Fruit fly (Drosophila melanogaster) whole organism, embryonic: ENCODE measurements around the gene CG15764.

ENCODE experiments used
- Aef1 ChIP-seq: fragments of 200-800 bp; sonication (Bioruptor generic); IDR thresholded peaks from 3 replicates; pipeline ENCODE4 v1.3.6; 2022; ENCODE audit warnings: missing biosample characterization, missing genetic modification characterization
- Atf3 ChIP-seq: fragments of 200-800 bp; sonication (Bioruptor generic); optimal IDR thresholded peaks from 3 replicates; lab custom pipeline; 2016; ENCODE audit warnings: missing biosample characterization, missing genetic modification characterization
- B-H2 ChIP-seq: fragments of 200-800 bp; sonication (Bioruptor generic); optimal IDR thresholded peaks from 2 replicates; lab custom pipeline; 2018; ENCODE audit warnings: missing biosample characterization, mild to moderate bottlenecking, missing genetic modification characterization
- CG1024 ChIP-seq: fragments of 200-800 bp; sonication (Bioruptor generic); IDR thresholded peaks from 2 replicates; pipeline ENCODE4 v1.3.6; 2022; ENCODE audit warnings: missing biosample characterization, missing genetic modification characterization
- CG11696 ChIP-seq: fragments of 200-800 bp; sonication (Bioruptor generic); IDR thresholded peaks from 2 replicates; pipeline ENCODE4 v1.3.6; 2022; ENCODE audit warnings: missing biosample characterization, missing genetic modification characterization
- CG13296 ChIP-seq: fragments of 200-800 bp; sonication (Bioruptor generic); optimal IDR thresholded peaks from 3 replicates; lab custom pipeline; 2018; ENCODE audit warnings: missing biosample characterization, mild to moderate bottlenecking, missing genetic modification characterization
- CG13775 ChIP-seq: fragments of 200-800 bp; sonication (Bioruptor generic); optimal IDR thresholded peaks from 3 replicates; lab custom pipeline; 2017; ENCODE audit warnings: missing biosample characterization, mild to moderate bottlenecking, missing genetic modification characterization
- CG15479 ChIP-seq: fragments of 200-800 bp; sonication (Bioruptor generic); optimal IDR thresholded peaks from 3 replicates; lab custom pipeline; 2019; ENCODE audit warnings: missing biosample characterization, mild to moderate bottlenecking, missing genetic modification characterization, moderate library complexity
- CG15601 ChIP-seq: fragments of 200-800 bp; sonication (Bioruptor generic); optimal IDR thresholded peaks from 3 replicates; lab custom pipeline; 2019; ENCODE audit warnings: missing biosample characterization, mild to moderate bottlenecking, missing genetic modification characterization, moderate library complexity
- CG18764 ChIP-seq: fragments of 200-800 bp; sonication (Bioruptor generic); optimal IDR thresholded peaks from 3 replicates; lab custom pipeline; 2016; ENCODE audit warnings: missing biosample characterization, missing genetic modification characterization
- CG32767 ChIP-seq: fragments of 200-800 bp; sonication (Bioruptor generic); IDR thresholded peaks from 2 replicates; pipeline ENCODE4 v1.3.6; 2022; ENCODE audit warnings: missing biosample characterization, missing genetic modification characterization
- CG4854 ChIP-seq: fragments of 200-800 bp; sonication (Bioruptor generic); optimal IDR thresholded peaks from 2 replicates; lab custom pipeline; 2016; ENCODE audit warnings: missing biosample characterization, missing genetic modification characterization, inconsistent platforms
- CG6765 ChIP-seq: fragments of 200-800 bp; sonication (Bioruptor generic); optimal IDR thresholded peaks from 3 replicates; lab custom pipeline; 2017; ENCODE audit warnings: missing biosample characterization, mild to moderate bottlenecking, missing genetic modification characterization
- CG6791 ChIP-seq: fragments of 200-800 bp; sonication (Bioruptor generic); IDR thresholded peaks from 3 replicates; pipeline ENCODE4 v1.3.6; 2022; ENCODE audit warnings: missing biosample characterization, missing genetic modification characterization; ENCODE audit not compliant: partially characterized antibody
- CG6813 ChIP-seq: fragments of 200-800 bp; sonication (Bioruptor generic); optimal IDR thresholded peaks from 2 replicates; lab custom pipeline; 2017; ENCODE audit warnings: missing biosample characterization, missing genetic modification characterization, mild to moderate bottlenecking, moderate library complexity, missing genetic modification reagents
- CG7839 ChIP-seq: fragments of 200-800 bp; sonication (Bioruptor generic); optimal IDR thresholded peaks from 3 replicates; lab custom pipeline; 2018; ENCODE audit warnings: missing biosample characterization, mild to moderate bottlenecking, missing genetic modification characterization, moderate library complexity
- CG8281 ChIP-seq: fragments of 200-800 bp; sonication (Bioruptor generic); optimal IDR thresholded peaks from 2 replicates; lab custom pipeline; 2018; ENCODE audit warnings: missing biosample characterization, mild to moderate bottlenecking, missing genetic modification characterization, moderate library complexity
- CG9727 ChIP-seq: fragments of 200-800 bp; sonication (Bioruptor generic); optimal IDR thresholded peaks from 3 replicates; lab custom pipeline; 2017; ENCODE audit warnings: missing biosample characterization, mild to moderate bottlenecking, missing genetic modification characterization
- CG9932 ChIP-seq: fragments of 200-800 bp; sonication (Bioruptor generic); IDR thresholded peaks from 2 replicates; pipeline ENCODE4 v1.3.6; 2022; ENCODE audit warnings: missing biosample characterization, missing genetic modification characterization
- Chrac-16 ChIP-seq: fragments of 200-800 bp; sonication (Bioruptor generic); optimal IDR thresholded peaks from 3 replicates; lab custom pipeline; 2016; ENCODE audit warnings: missing biosample characterization, missing genetic modification characterization
- CkIIα-i1 ChIP-seq: fragments of 200-800 bp; sonication (Bioruptor generic); IDR thresholded peaks from 2 replicates; pipeline ENCODE4 v1.3.6; 2022; ENCODE audit warnings: missing biosample characterization, missing genetic modification characterization
- CrebB ChIP-seq: fragments of 200-800 bp; sonication (Bioruptor generic); optimal IDR thresholded peaks from 3 replicates; lab custom pipeline; 2018; ENCODE audit warnings: missing biosample characterization, mild to moderate bottlenecking, missing genetic modification characterization
- Dek ChIP-seq: fragments of 200-800 bp; sonication (Bioruptor generic); optimal IDR thresholded peaks from 3 replicates; lab custom pipeline; 2019; ENCODE audit warnings: missing biosample characterization, mild to moderate bottlenecking, missing genetic modification characterization, moderate library complexity
- Dip2 ChIP-seq: fragments of 200-800 bp; sonication (Bioruptor generic); IDR thresholded peaks from 2 replicates; pipeline ENCODE4 v1.3.6; 2022; ENCODE audit warnings: missing biosample characterization, missing genetic modification characterization
- Ets97D ChIP-seq: fragments of 200-800 bp; sonication (Bioruptor generic); optimal IDR thresholded peaks from 3 replicates; lab custom pipeline; 2016; ENCODE audit warnings: missing biosample characterization, missing genetic modification characterization
- Fer3 ChIP-seq: fragments of 200-800 bp; sonication (Bioruptor generic); optimal IDR thresholded peaks from 2 replicates; lab custom pipeline; 2018; ENCODE audit warnings: missing biosample characterization, mild to moderate bottlenecking, missing genetic modification characterization, moderate library complexity
- Hmx ChIP-seq: fragments of 200-800 bp; sonication (Bioruptor generic); optimal IDR thresholded peaks from 2 replicates; lab custom pipeline; 2016; ENCODE audit warnings: missing biosample characterization, missing genetic modification characterization
- Mad ChIP-seq: fragments of 200-800 bp; sonication (Bioruptor generic); optimal IDR thresholded peaks from 2 replicates; lab custom pipeline; 2016; ENCODE audit warnings: missing biosample characterization, missing genetic modification characterization
- Nf-YC ChIP-seq: fragments of 200-800 bp; optimal IDR thresholded peaks from 3 replicates; lab custom pipeline; 2019; ENCODE audit warnings: missing biosample characterization, mild to moderate bottlenecking, missing genetic modification characterization, moderate library complexity
- PHDP ChIP-seq: fragments of 200-800 bp; sonication (Bioruptor generic); optimal IDR thresholded peaks from 3 replicates; lab custom pipeline; 2018; ENCODE audit warnings: missing biosample characterization, mild to moderate bottlenecking, missing genetic modification characterization, moderate library complexity
- Sry-δ ChIP-seq: fragments of 200-800 bp; sonication (Bioruptor generic); optimal IDR thresholded peaks from 2 replicates; lab custom pipeline; 2016; ENCODE audit warnings: missing biosample characterization, missing genetic modification characterization
- aop ChIP-seq: fragments of 200-800 bp; sonication (Bioruptor generic); IDR thresholded peaks from 2 replicates; pipeline ENCODE4 v1.3.6; 2022; ENCODE audit warnings: missing biosample characterization, missing genetic modification characterization
- ash1 ChIP-seq: fragments of 200-800 bp; sonication (Bioruptor generic); optimal IDR thresholded peaks from 2 replicates; lab custom pipeline; 2018; ENCODE audit warnings: missing biosample characterization, mild to moderate bottlenecking, missing genetic modification characterization
- bcd ChIP-seq: fragments of 200-800 bp; sonication (Bioruptor generic); optimal IDR thresholded peaks from 2 replicates; lab custom pipeline; 2017; ENCODE audit warnings: missing biosample characterization, mild to moderate bottlenecking, missing genetic modification characterization
- bsh ChIP-seq, 2 experiments: fragments of 200-800 bp; sonication (Bioruptor generic); optimal IDR thresholded peaks; 2 replicates each; lab custom pipeline; 2017 to 2018; ENCODE audit warnings: mild to moderate bottlenecking in 2 of 2, missing biosample characterization in 2 of 2, missing genetic modification characterization in 2 of 2, moderate library complexity in 1 of 2
- btn ChIP-seq: fragments of 200-800 bp; sonication (Bioruptor generic); optimal IDR thresholded peaks from 2 replicates; lab custom pipeline; 2016; ENCODE audit warnings: missing biosample characterization, missing genetic modification characterization
- crp ChIP-seq, 2 experiments: fragments of 200-800 bp; sonication (Bioruptor generic); optimal IDR thresholded peaks; 2 replicates in 1 of 2; 3 replicates in 1 of 2; lab custom pipeline; 2017; ENCODE audit warnings: missing biosample characterization in 2 of 2, missing genetic modification characterization in 2 of 2, mild to moderate bottlenecking in 1 of 2, moderate library complexity in 1 of 2
- da ChIP-seq: fragments of 200-800 bp; sonication (Bioruptor generic); optimal IDR thresholded peaks from 2 replicates; lab custom pipeline; 2016; ENCODE audit warnings: missing biosample characterization, missing genetic modification characterization
- dm ChIP-seq: fragments of 200-800 bp; sonication (Bioruptor generic); optimal IDR thresholded peaks from 3 replicates; lab custom pipeline; 2016; ENCODE audit warnings: missing biosample characterization, missing genetic modification characterization
- eve ChIP-seq, 2 experiments: fragments of >200 bp; optimal IDR thresholded peaks; 2 replicates each; lab custom pipeline; 2017; ENCODE audit warnings: missing biosample characterization in 2 of 2, missing genetic modification characterization in 2 of 2
- fru ChIP-seq: fragments of >200 bp; optimal IDR thresholded peaks from 2 replicates; lab custom pipeline; 2017
- jigr1 ChIP-seq: fragments of 200-800 bp; sonication (Bioruptor generic); IDR thresholded peaks from 3 replicates; pipeline ENCODE4 v1.3.6; 2022; ENCODE audit warnings: missing biosample characterization, missing genetic modification characterization
- luna ChIP-seq: fragments of 200-800 bp; sonication (Bioruptor generic); optimal IDR thresholded peaks from 2 replicates; lab custom pipeline; 2016; ENCODE audit warnings: missing biosample characterization, missing genetic modification characterization
- sim ChIP-seq: fragments of 200-800 bp; sonication (Bioruptor generic); IDR thresholded peaks from 2 replicates; pipeline ENCODE4 v1.3.6; 2022; ENCODE audit warnings: missing biosample characterization, missing genetic modification characterization
- sna ChIP-seq: fragments of 200-800 bp; sonication (Bioruptor generic); IDR thresholded peaks from 2 replicates; pipeline ENCODE4 v1.3.6; 2022; ENCODE audit warnings: missing biosample characterization, missing genetic modification characterization; ENCODE audit not compliant: partially characterized antibody
- stc ChIP-seq: fragments of 200-800 bp; sonication (Bioruptor generic); IDR thresholded peaks from 2 replicates; pipeline ENCODE4 v1.3.6; 2022; ENCODE audit warnings: missing biosample characterization, missing genetic modification characterization
- trh ChIP-seq: fragments of 200-800 bp; sonication (Bioruptor generic); optimal IDR thresholded peaks from 2 replicates; lab custom pipeline; 2016; ENCODE audit warnings: missing biosample characterization, missing genetic modification characterization
- zen2 ChIP-seq: fragments of 200-800 bp; sonication (Bioruptor generic); IDR thresholded peaks from 3 replicates; pipeline ENCODE4 v1.3.6; 2022; ENCODE audit warnings: missing biosample characterization, missing genetic modification characterization; ENCODE audit not compliant: partially characterized antibody

CG15764 gene

DNA sequence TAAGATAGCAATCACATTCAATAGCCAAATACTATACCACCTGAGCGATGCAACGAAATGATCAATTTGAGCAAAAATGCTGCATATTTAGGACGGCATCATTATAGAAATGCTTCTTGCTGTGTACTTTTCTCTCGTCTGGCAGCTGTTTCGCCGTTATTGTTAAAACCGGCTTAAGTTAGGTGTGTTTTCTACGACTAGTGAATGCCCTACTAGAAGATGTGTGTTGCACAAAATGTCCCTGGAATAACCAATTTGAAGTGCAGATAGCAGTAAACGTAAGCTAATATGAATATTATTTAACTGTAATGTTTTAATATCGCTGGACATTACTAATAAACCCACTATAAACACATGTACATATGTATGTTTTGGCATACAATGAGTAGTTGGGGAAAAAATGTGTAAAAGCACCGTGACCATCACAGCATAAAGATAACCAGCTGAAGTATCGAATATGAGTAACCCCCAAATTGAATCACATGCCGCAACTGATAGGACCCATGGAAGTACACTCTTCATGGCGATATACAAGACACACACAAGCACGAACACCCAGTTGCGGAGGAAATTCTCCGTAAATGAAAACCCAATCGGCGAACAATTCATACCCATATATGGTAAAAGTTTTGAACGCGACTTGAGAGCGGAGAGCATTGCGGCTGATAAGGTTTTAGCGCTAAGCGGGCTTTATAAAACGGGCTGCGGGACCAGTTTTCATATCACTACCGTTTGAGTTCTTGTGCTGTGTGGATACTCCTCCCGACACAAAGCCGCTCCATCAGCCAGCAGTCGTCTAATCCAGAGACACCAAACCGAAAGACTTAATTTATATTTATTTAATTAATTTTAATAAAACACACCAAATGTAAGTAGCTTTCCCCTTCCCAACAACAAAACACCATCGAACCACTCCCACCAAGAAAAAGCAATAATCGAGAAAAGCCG is 31.5 kb downstream of the CG15764 start, which contains the start of gene Act5C (continued):
- TF ChIP-seq CG13296 (GFP tag; lab: Kevin White, UChicago), result peak; percentile 90
- peak; percentile 78 for TF ChIP-seq CG11696 (GFP tag; lab: Robert Waterston, UW)
- peak; percentile 88 for TF ChIP-seq CG6813 (GFP tag; lab: Kevin White, UChicago)
- peak; percentile 86 for TF ChIP-seq CG15601
- TF ChIP-seq jigr1 (GFP tag; lab: Robert Waterston, UW), result peak; percentile 79
- TF ChIP-seq fru (lab: Kevin White, UChicago), result no peak
- TF ChIP-seq btn (GFP tag; lab: Kevin White, UChicago), result peak; percentile 92
- TF ChIP-seq trh (GFP tag; lab: Kevin White, UChicago), result peak; percentile 73
- peak in 1 of 2 experiments; percentile 56 for TF ChIP-seq eve (GFP tag; optimal IDR thresholded peaks at IDR 0.05; lab: Kevin White, UChicago)
- TF ChIP-seq CG9932 (GFP tag; lab: Robert Waterston, UW), result peak; percentile 91
- peak; percentile 87 for TF ChIP-seq CG18764 (GFP tag; lab: Kevin White, UChicago)
- peak; percentile 85 for TF ChIP-seq Aef1 (GFP tag; lab: Robert Waterston, UW)
- TF ChIP-seq aop, result peak; percentile 74
- TF ChIP-seq Dip2 (GFP tag; lab: Robert Waterston, UW), result 0 out of 2 replicates have a peak, but pooled peaks have one; percentile 16
- peak; percentile 93 for TF ChIP-seq CG4854 (GFP tag; lab: Kevin White, UChicago)
- TF ChIP-seq zen2, result no peak
- peak; percentile 89 for TF ChIP-seq dm
- peak; percentile 93 for TF ChIP-seq PHDP
- TF ChIP-seq CG6791, result no peak; the same call in 2 of the 3 replicates
- TF ChIP-seq CG8281 (tag; lab: Kevin White, UChicago), result peak; percentile 76
- peak; percentile 92 for TF ChIP-seq stc (GFP tag; lab: Robert Waterston, UW)
- peak; percentile 96 for TF ChIP-seq Mad (GFP tag; lab: Kevin White, UChicago)
- TF ChIP-seq bcd, result peak; percentile 94
- peak; percentile 96 for TF ChIP-seq CG7839 (tag; lab: Kevin White, UChicago)
- TF ChIP-seq luna (GFP tag; lab: Kevin White, UChicago), result peak; percentile 81
- TF ChIP-seq CG15479, result peak; percentile 70
- peak; percentile 90 for TF ChIP-seq CG13775
- TF ChIP-seq CG32767 (GFP tag; lab: Robert Waterston, UW), result peak; percentile 90
- TF ChIP-seq Hmx (GFP tag; lab: Kevin White, UChicago), result peak; percentile 67
- peak; percentile 91 for TF ChIP-seq CrebB (tag; lab: Kevin White, UChicago)
- peak; percentile 85 for TF ChIP-seq Atf3
- TF ChIP-seq CkIIα-i1, result no peak
- peak; percentile 83 for TF ChIP-seq CG1024 (GFP tag; lab: Robert Waterston, UW)
- TF ChIP-seq Nf-YC (tag; lab: Kevin White, UChicago), result peak; percentile 69
- peak; percentile 91 for TF ChIP-seq Dek (tag; lab: Kevin White, UChicago)
- peak; percentile 23 to 70 for TF ChIP-seq crp (GFP tag; optimal IDR thresholded peaks at IDR 0.05; lab: Kevin White, UChicago)
- peak; percentile 88 for TF ChIP-seq da (GFP tag; lab: Kevin White, UChicago)
- peak; percentile 93 for TF ChIP-seq Fer3 (tag; lab: Kevin White, UChicago)
- no peak for TF ChIP-seq B-H2 (GFP tag; lab: Kevin White, UChicago)
- TF ChIP-seq sim (GFP tag; lab: Robert Waterston, UW), result peak; percentile 90
- peak; percentile 76 for TF ChIP-seq CG6765 (GFP tag; lab: Kevin White, UChicago)
- TF ChIP-seq CG9727, result peak; percentile 96
- TF ChIP-seq Sry-δ (GFP tag; lab: Kevin White, UChicago), result peak; percentile 61
- peak; percentile 90 to 97 for TF ChIP-seq bsh (GFP tag; optimal IDR thresholded peaks at IDR 0.05; lab: Kevin White, UChicago)
- peak; percentile 94 for TF ChIP-seq Chrac-16 (GFP tag; lab: Kevin White, UChicago)
- TF ChIP-seq Ets97D (GFP tag; lab: Kevin White, UChicago), result peak; percentile 83
- peak; percentile 9 for TF ChIP-seq ash1 (GFP tag; lab: Kevin White, UChicago)
- no peak for TF ChIP-seq sna (GFP tag; lab: Robert Waterston, UW)
